Worm (Caenorhabditis elegans) whole organism, L1 larva: ENCODE data around the gene str-153.

Source experiments
- C16A3.4 ChIP-seq: fragments of 150-350 bp; optimal IDR thresholded peaks from 2 replicates; lab custom pipeline; 2014; ENCODE audit warnings: missing biosample characterization, missing genetic modification characterization
- C34B4.2 ChIP-seq: sonication (generic microtip); optimal IDR thresholded peaks from 2 replicates; lab custom pipeline; 2017; ENCODE audit warnings: mild to moderate bottlenecking, missing genetic modification characterization, missing compliant biosample characterization
- aha-1 ChIP-seq: fragments of 150-350 bp; optimal IDR thresholded peaks from 2 replicates; lab custom pipeline; 2014; ENCODE audit warnings: missing biosample characterization, missing genetic modification characterization
- aly-2 ChIP-seq: fragments of 150-350 bp; optimal IDR thresholded peaks from 2 replicates; lab custom pipeline; 2014; ENCODE audit warnings: missing biosample characterization, missing genetic modification characterization
- blmp-1 ChIP-seq: fragments of 150-350 bp; optimal IDR thresholded peaks from 2 replicates; lab custom pipeline; 2014; ENCODE audit warnings: missing biosample characterization, missing genetic modification characterization
- ceh-63 ChIP-seq: fragments of 200-800 bp; sonication (Bioruptor generic); optimal IDR thresholded peaks from 2 replicates; lab custom pipeline; 2018; ENCODE audit warnings: mild to moderate bottlenecking, missing genetic modification characterization, missing compliant biosample characterization
- ceh-8 ChIP-seq: fragments of 200-800 bp; sonication (Bioruptor generic); optimal IDR thresholded peaks from 2 replicates; lab custom pipeline; 2018; ENCODE audit warnings: mild to moderate bottlenecking, missing genetic modification characterization, moderate library complexity, missing compliant biosample characterization
- ceh-90 ChIP-seq: sonication (generic microtip); optimal IDR thresholded peaks from 2 replicates; lab custom pipeline; 2016; ENCODE audit warnings: missing genetic modification characterization, missing compliant biosample characterization
- ces-1 ChIP-seq: fragments of 150-350 bp; optimal IDR thresholded peaks from 2 replicates; lab custom pipeline; 2014; ENCODE audit warnings: missing biosample characterization, missing genetic modification reagents, missing genetic modification characterization
- dsc-1 ChIP-seq: sonication (generic microtip); optimal IDR thresholded peaks from 2 replicates; lab custom pipeline; 2016; ENCODE audit warnings: mild to moderate bottlenecking, missing genetic modification characterization, missing compliant biosample characterization
- efl-1 ChIP-seq, 4 experiments: fragments of 150-350 bp; optimal IDR thresholded peaks in 3 of 4; peaks in 1 of 4; 1 replicate in 1 of 4; 2 replicates in 3 of 4; lab custom pipeline; 2014; ENCODE audit warnings: missing biosample characterization in 2 of 4, missing genetic modification characterization in 2 of 4, missing genetic modification reagents in 2 of 4
- efl-3 ChIP-seq: fragments of 200-800 bp; sonication (Bioruptor generic); optimal IDR thresholded peaks from 2 replicates; lab custom pipeline; 2018; ENCODE audit warnings: mild to moderate bottlenecking, missing genetic modification characterization, missing compliant biosample characterization
- egl-27 ChIP-seq, 2 experiments: fragments of 150-350 bp in 1 of 2; sonication (generic microtip); optimal IDR thresholded peaks; 3 replicates each; lab custom pipeline; 2017 to 2018; ENCODE audit warnings: missing biosample characterization in 2 of 2, missing genetic modification characterization in 2 of 2, missing genetic modification reagents in 2 of 2
- elt-2 ChIP-seq: sonication (generic microtip); optimal IDR thresholded peaks from 2 replicates; lab custom pipeline; 2016; ENCODE audit warnings: missing genetic modification characterization, mild to moderate bottlenecking, inconsistent platforms, missing compliant biosample characterization, missing genetic modification reagents
- elt-3 ChIP-seq, 6 experiments: fragments of 150-350 bp in 1 of 6; sonication (generic microtip); optimal IDR thresholded peaks; 2 replicates each; lab custom pipeline; 2017 to 2018; ENCODE audit warnings: missing biosample characterization in 6 of 6, missing genetic modification characterization in 6 of 6, inconsistent platforms in 1 of 6
- fkh-4 ChIP-seq: sonication (generic microtip); optimal IDR thresholded peaks from 2 replicates; lab custom pipeline; 2016; ENCODE audit warnings: missing compliant biosample characterization, missing genetic modification characterization, borderline replicate concordance
- fkh-8 ChIP-seq: sonication (generic microtip); optimal IDR thresholded peaks from 2 replicates; lab custom pipeline; 2016; ENCODE audit warnings: mild to moderate bottlenecking, missing genetic modification characterization, missing compliant biosample characterization
- hpl-2 ChIP-seq: fragments of 150-350 bp; optimal IDR thresholded peaks from 2 replicates; lab custom pipeline; 2014; ENCODE audit warnings: missing biosample characterization, missing genetic modification reagents, missing genetic modification characterization
- isw-1 ChIP-seq: fragments of 200-800 bp; sonication (Bioruptor generic); IDR thresholded peaks from 2 replicates; pipeline ENCODE4 v1.3.6; 2022; ENCODE audit warnings: missing genetic modification characterization, missing compliant biosample characterization
- jun-1 ChIP-seq: fragments of 150-350 bp; optimal IDR thresholded peaks from 2 replicates; lab custom pipeline; 2014; ENCODE audit warnings: missing biosample characterization, missing genetic modification reagents, missing genetic modification characterization
- lin-13 ChIP-seq: fragments of 150-350 bp; optimal IDR thresholded peaks from 2 replicates; lab custom pipeline; 2014; ENCODE audit warnings: missing biosample characterization, missing genetic modification reagents, missing genetic modification characterization
- lin-39 ChIP-seq: fragments of 150-350 bp; optimal IDR thresholded peaks from 2 replicates; lab custom pipeline; 2014; ENCODE audit warnings: missing biosample characterization, missing genetic modification reagents, missing genetic modification characterization
- mab-9 ChIP-seq: fragments of 200-800 bp; sonication (Bioruptor generic); IDR thresholded peaks from 2 replicates; pipeline ENCODE4 v1.3.6; 2022; ENCODE audit warnings: missing genetic modification reagents, missing genetic modification characterization, missing compliant biosample characterization
- mef-2 ChIP-seq: fragments of 150-350 bp; optimal IDR thresholded peaks from 2 replicates; lab custom pipeline; 2014; ENCODE audit warnings: missing biosample characterization, missing genetic modification characterization
- mep-1 ChIP-seq: fragments of 150-350 bp; optimal IDR thresholded peaks from 2 replicates; lab custom pipeline; 2014; ENCODE audit warnings: missing biosample characterization, missing genetic modification characterization
- nhr-11 ChIP-seq: fragments of 150-350 bp; optimal IDR thresholded peaks from 2 replicates; lab custom pipeline; 2014; ENCODE audit warnings: missing biosample characterization, missing genetic modification characterization
- nhr-237 ChIP-seq: fragments of 150-350 bp; optimal IDR thresholded peaks from 2 replicates; lab custom pipeline; 2014; ENCODE audit warnings: missing biosample characterization, missing genetic modification characterization
- nhr-28 ChIP-seq: fragments of 150-350 bp; optimal IDR thresholded peaks from 2 replicates; lab custom pipeline; 2014; ENCODE audit warnings: missing biosample characterization, missing genetic modification characterization
- nhr-47 ChIP-seq: sonication (generic microtip); optimal IDR thresholded peaks from 2 replicates; lab custom pipeline; 2016; ENCODE audit warnings: mild to moderate bottlenecking, missing genetic modification characterization, moderate library complexity, missing compliant biosample characterization
- nhr-84 ChIP-seq: sonication (generic microtip); optimal IDR thresholded peaks from 2 replicates; lab custom pipeline; 2017; ENCODE audit warnings: missing biosample characterization, missing genetic modification characterization
- nhr-90 ChIP-seq: sonication (generic microtip); optimal IDR thresholded peaks from 2 replicates; lab custom pipeline; 2016; ENCODE audit warnings: mild to moderate bottlenecking, missing genetic modification characterization, missing compliant biosample characterization; ENCODE audit not compliant: poor library complexity
- pag-3 ChIP-seq: sonication (generic microtip); optimal IDR thresholded peaks from 2 replicates; lab custom pipeline; 2017; ENCODE audit warnings: missing genetic modification characterization, mild to moderate bottlenecking, missing compliant biosample characterization, antibody characterized with exemption, borderline replicate concordance; ENCODE audit not compliant: insufficient read depth
- pax-3 ChIP-seq: fragments of 200-800 bp; sonication (Bioruptor generic); optimal IDR thresholded peaks from 2 replicates; lab custom pipeline; 2018; ENCODE audit warnings: mild to moderate bottlenecking, missing genetic modification characterization, moderate library complexity, missing compliant biosample characterization
- snu-23 ChIP-seq: sonication (generic microtip); optimal IDR thresholded peaks from 2 replicates; lab custom pipeline; 2016; ENCODE audit warnings: missing genetic modification characterization, missing compliant biosample characterization
- sox-4 ChIP-seq: sonication (generic microtip); optimal IDR thresholded peaks from 2 replicates; lab custom pipeline; 2016; ENCODE audit warnings: missing genetic modification characterization, missing compliant biosample characterization
- sup-37 ChIP-seq: fragments of 200-800 bp; sonication (Bioruptor generic); optimal IDR thresholded peaks from 2 replicates; lab custom pipeline; 2018; ENCODE audit warnings: mild to moderate bottlenecking, missing genetic modification characterization, missing compliant biosample characterization
- tlp-1 ChIP-seq: fragments of 150-350 bp; optimal IDR thresholded peaks from 2 replicates; lab custom pipeline; 2014; ENCODE audit warnings: missing biosample characterization, missing genetic modification characterization
- unc-30 ChIP-seq: sonication (generic microtip); optimal IDR thresholded peaks from 2 replicates; lab custom pipeline; 2017; ENCODE audit warnings: missing biosample characterization, missing genetic modification characterization
- unc-86 ChIP-seq: sonication (generic microtip); optimal IDR thresholded peaks from 2 replicates; lab custom pipeline; 2016; ENCODE audit warnings: missing genetic modification characterization, missing compliant biosample characterization
- unc-98 ChIP-seq: fragments of 200-800 bp; sonication (Bioruptor generic); IDR thresholded peaks from 2 replicates; pipeline ENCODE4 v1.3.6; 2022; ENCODE audit warnings: missing genetic modification characterization, missing compliant biosample characterization
- vab-15 ChIP-seq: sonication (generic microtip); optimal IDR thresholded peaks from 2 replicates; lab custom pipeline; 2017; ENCODE audit warnings: missing genotype, mild to moderate bottlenecking, missing genetic modification characterization, missing compliant biosample characterization
- zag-1 ChIP-seq: fragments of 150-350 bp; optimal IDR thresholded peaks from 2 replicates; lab custom pipeline; 2014; ENCODE audit warnings: missing biosample characterization, missing genetic modification characterization
- zip-4 ChIP-seq: fragments of 200-800 bp; sonication (Bioruptor generic); optimal IDR thresholded peaks from 2 replicates; lab custom pipeline; 2018; ENCODE audit warnings: mild to moderate bottlenecking, missing genetic modification characterization, moderate library complexity, missing compliant biosample characterization
- ztf-11 ChIP-seq, 2 experiments: sonication (generic microtip); optimal IDR thresholded peaks; 2 replicates each; lab custom pipeline; 2016 to 2017; ENCODE audit warnings: missing genetic modification characterization in 2 of 2, missing biosample characterization in 1 of 2, missing compliant biosample characterization in 1 of 2

The str-153 gene

DNA sequence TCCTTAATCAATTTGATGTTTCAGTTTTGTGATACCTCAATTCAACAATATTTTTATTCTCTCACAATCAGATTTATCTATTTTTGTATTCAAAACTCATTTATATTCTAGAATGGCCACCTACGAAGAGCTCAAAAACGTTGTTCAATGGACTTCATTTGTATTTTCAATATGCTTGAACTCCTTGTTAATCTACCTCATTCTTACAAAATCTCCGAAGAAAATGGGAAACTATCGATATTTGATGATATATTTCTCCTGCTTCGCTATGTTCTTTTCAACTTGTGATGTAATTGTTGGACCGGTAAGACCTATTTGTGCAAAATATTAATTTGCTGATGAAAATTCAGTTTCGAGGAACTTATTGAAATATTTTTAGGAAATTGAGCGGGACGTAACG, 26.4 kb downstream of the str-153 start, which contains the start of gene str-164:
TSS of gene str-164 (plus strand) at position 113 of the 400 bp plus-strand sequence.
- TF ChIP-seq zag-1 = no peak
- TF ChIP-seq ceh-63 (GFP tag; lab: Kevin White, UChicago) = no peak
- TF ChIP-seq ztf-11 (tag; optimal IDR thresholded peaks at IDR 0.05; lab: Kevin White, UChicago) = no peak
- no peak for TF ChIP-seq dsc-1 (tag; lab: Kevin White, UChicago)
- TF ChIP-seq efl-1 (optimal IDR thresholded peaks at IDR 0.05; lab: Kevin White, UChicago) = no peak
- peak in 1 of 2 experiments; percentile 76 for TF ChIP-seq efl-1 (GFP tag; optimal IDR thresholded peaks at IDR 0.05 in 1 of 2; lab: Kevin White, UChicago)
- no peak for TF ChIP-seq jun-1 (tag; lab: Kevin White, UChicago)

DNA sequence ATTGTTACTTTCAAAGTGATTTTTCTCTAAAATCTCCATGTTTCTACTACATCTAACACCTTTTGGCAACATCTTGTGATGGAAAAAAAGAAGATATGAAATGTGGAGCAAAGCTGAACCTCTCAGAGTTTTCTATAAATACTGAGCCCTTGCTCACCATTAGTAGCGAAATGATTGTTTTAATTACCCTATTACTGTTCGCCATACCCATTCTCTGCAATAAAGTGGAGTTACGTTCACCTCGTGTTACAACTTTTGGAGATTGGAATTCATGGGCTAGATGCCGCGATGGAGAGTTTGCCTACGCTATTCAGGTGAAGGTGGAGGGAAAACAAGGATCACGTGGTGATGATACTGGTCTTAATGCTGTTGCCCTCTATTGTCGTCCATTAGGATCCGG, 29.6 kb downstream of the str-153 start, which contains the start of gene txt-3:
TSS of gene txt-3 (plus strand) at position 125 of the 400 bp plus-strand sequence.
- no peak for TF ChIP-seq aha-1 (tag; lab: Kevin White, UChicago)
- no peak for TF ChIP-seq unc-98 (GFP tag; lab: Robert Waterston, UW)
- no peak for TF ChIP-seq ceh-63 (GFP tag; lab: Kevin White, UChicago)
- TF ChIP-seq elt-2 (tag; lab: Kevin White, UChicago) = no peak
- no peak for TF ChIP-seq isw-1 (GFP tag; lab: Robert Waterston, UW)
- TF ChIP-seq mef-2 (tag; lab: Kevin White, UChicago) = no peak
- TF ChIP-seq nhr-47 (tag; lab: Kevin White, UChicago) = no peak
- TF ChIP-seq mep-1 (tag; lab: Kevin White, UChicago) = no peak
- no peak for TF ChIP-seq tlp-1 (tag; lab: Kevin White, UChicago)
- TF ChIP-seq fkh-8 (tag; lab: Kevin White, UChicago) = no peak
- no peak for TF ChIP-seq mab-9 (GFP tag; lab: Robert Waterston, UW)
- no peak for TF ChIP-seq ceh-90 (tag; lab: Kevin White, UChicago)
- no peak for TF ChIP-seq ztf-11 (tag; optimal IDR thresholded peaks at IDR 0.05; lab: Kevin White, UChicago)
- TF ChIP-seq ces-1 (GFP tag; lab: Kevin White, UChicago) = no peak
- TF ChIP-seq nhr-28 (tag; lab: Kevin White, UChicago) = no peak
- TF ChIP-seq egl-27 (tag; optimal IDR thresholded peaks at IDR 0.05; lab: Kevin White, UChicago) = no peak
- TF ChIP-seq, all 84 proteins: peak for 0

DNA sequence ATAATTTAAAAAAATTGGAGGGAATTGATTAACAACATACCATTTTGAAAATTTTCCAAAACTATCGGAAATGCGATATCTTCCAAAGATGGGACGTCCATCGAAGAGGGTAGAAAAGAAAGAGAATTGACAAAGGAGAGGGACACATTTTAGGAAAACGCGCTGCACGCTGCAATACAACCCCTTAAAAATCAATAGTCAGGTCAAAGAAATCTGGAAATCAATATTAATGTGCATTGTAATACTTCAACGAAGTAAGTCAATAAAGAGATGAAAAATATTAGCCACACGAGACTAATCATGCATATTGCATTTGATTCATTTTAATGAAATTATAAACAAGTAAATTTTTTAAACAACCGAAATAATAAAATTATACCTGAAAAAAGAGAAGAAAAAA, 35.2 kb downstream of the str-153 start, which contains the start of gene Y9C9A.13:
TSS of gene Y9C9A.13 (minus strand) at position 101 of the 400 bp plus-strand sequence.
- TF ChIP-seq efl-1 (optimal IDR thresholded peaks at IDR 0.05; lab: Kevin White, UChicago) (no peak), efl-1 (GFP tag; optimal IDR thresholded peaks at IDR 0.05 in 1 of 2; lab: Kevin White, UChicago) (no peak), ceh-90 (tag; lab: Kevin White, UChicago) (no peak), elt-2 (tag; lab: Kevin White, UChicago) (no peak), pax-3 (tag; lab: Kevin White, UChicago) (no peak), nhr-84 (tag; lab: Kevin White, UChicago) (no peak), nhr-90 (no peak), lin-13 (GFP tag; lab: Kevin White, UChicago) (no peak), ceh-8 (GFP tag; lab: Kevin White, UChicago) (no peak), nhr-11 (tag; lab: Kevin White, UChicago) (no peak), mab-9 (GFP tag; lab: Robert Waterston, UW) (no peak), efl-3 (no peak), elt-3 (tag; optimal IDR thresholded peaks at IDR 0.05; lab: Kevin White, UChicago) (no peak), zag-1 (no peak), mef-2 (tag; lab: Kevin White, UChicago) (no peak), blmp-1 (no peak), snu-23 (GFP tag; lab: Kevin White, UChicago) (no peak), lin-39 (tag; lab: Kevin White, UChicago) (no peak), sup-37 (GFP tag; lab: Kevin White, UChicago) (no peak), pag-3 (tag; lab: Kevin White, UChicago) (no peak)

DNA sequence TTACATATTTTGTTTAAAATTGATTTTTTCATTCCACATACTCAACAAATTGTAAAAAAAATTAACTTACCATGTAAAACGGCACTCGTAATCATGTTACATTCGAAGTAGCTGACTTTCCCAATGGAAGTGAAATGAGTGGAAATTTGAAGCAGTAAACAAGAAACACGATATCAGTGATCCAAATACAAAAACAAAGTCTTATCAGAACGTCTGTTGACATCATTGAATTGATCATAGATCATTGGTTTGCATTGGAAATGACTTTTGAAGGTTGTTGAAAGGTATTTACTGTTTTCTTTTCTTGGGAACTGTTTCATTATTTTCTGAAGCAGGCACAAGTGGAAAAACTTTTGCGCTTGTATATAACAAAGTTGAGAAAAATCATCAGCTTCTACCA, 41.8 kb downstream of the str-153 start, which contains the start of gene Y9C9A.16:
TSS of gene Y9C9A.16 (minus strand) at position 131 of the 400 bp plus-strand sequence.
- no peak for TF ChIP-seq sox-4 (tag; lab: Kevin White, UChicago)
- no peak for TF ChIP-seq unc-98 (GFP tag; lab: Robert Waterston, UW)
- TF ChIP-seq C34B4.2 (tag; lab: Kevin White, UChicago) = no peak
- TF ChIP-seq fkh-4 (tag; lab: Kevin White, UChicago) = no peak
- TF ChIP-seq aha-1 (tag; lab: Kevin White, UChicago) = no peak
- TF ChIP-seq elt-2 (tag; lab: Kevin White, UChicago) = no peak
- no peak for TF ChIP-seq ceh-8 (GFP tag; lab: Kevin White, UChicago)
- no peak for TF ChIP-seq hpl-2 (GFP tag; lab: Kevin White, UChicago)
- no peak for TF ChIP-seq aly-2 (tag; lab: Kevin White, UChicago)
- TF ChIP-seq lin-13 (GFP tag; lab: Kevin White, UChicago) = no peak
- TF ChIP-seq elt-3 (tag; optimal IDR thresholded peaks at IDR 0.05; lab: Kevin White, UChicago) = no peak
- no peak for TF ChIP-seq unc-30 (tag; lab: Kevin White, UChicago)
- TF ChIP-seq nhr-237 (tag; lab: Kevin White, UChicago) = no peak
- TF ChIP-seq unc-86 (tag; lab: Kevin White, UChicago) = no peak
- no peak for TF ChIP-seq vab-15 (tag; lab: Kevin White, UChicago)
- TF ChIP-seq fkh-8 (tag; lab: Kevin White, UChicago) = no peak
- no peak for TF ChIP-seq zip-4 (GFP tag; lab: Kevin White, UChicago)
- TF ChIP-seq C16A3.4 = no peak
